Fruit fly (Drosophila melanogaster): ENCODE measurements around the gene RpS10a.

DNA sequence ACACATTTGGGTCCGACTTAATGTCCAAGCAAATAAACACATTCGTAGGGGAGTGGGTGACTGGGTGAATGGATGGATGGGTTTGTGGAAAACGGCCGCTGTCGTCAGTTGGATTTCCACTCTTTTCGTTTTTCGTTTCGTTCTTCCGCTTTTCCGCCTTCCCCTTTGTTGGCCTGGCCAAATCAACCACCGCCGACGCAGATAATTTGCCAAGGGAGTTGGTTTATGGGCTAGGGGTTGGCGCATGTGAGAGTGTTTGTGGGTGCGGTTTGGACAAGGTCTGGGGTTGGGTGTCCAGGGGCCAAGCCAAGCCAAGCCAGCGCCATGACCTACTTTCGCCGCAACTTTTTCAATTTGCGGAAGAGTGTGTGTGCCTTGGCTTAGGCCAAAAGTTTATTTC is 29.6 kb upstream of the RpS10a start:
- TF ChIP-seq CG8478 (optimal IDR thresholded peaks at IDR 0.05) (no peak), CTCF (optimal IDR thresholded peaks at IDR 0.05) (no peak)

Data from S2 (cell line).